Fruit fly (Drosophila melanogaster) whole organism, embryonic: Measurements from ENCODE around the gene Trhn.

ENCODE experiments used
- ATbp ChIP-seq: fragments of 200-800 bp; sonication (Bioruptor generic); optimal IDR thresholded peaks from 2 replicates; lab custom pipeline; 2017; ENCODE audit warnings: missing biosample characterization, mild to moderate bottlenecking, missing genetic modification characterization, missing genetic modification reagents
- Aef1 ChIP-seq: fragments of 200-800 bp; sonication (Bioruptor generic); IDR thresholded peaks from 3 replicates; pipeline ENCODE4 v1.3.6; 2022; ENCODE audit warnings: missing biosample characterization, missing genetic modification characterization
- CG10147 ChIP-seq: fragments of 200-800 bp; sonication (Bioruptor generic); optimal IDR thresholded peaks from 2 replicates; lab custom pipeline; 2019; ENCODE audit warnings: missing biosample characterization, mild to moderate bottlenecking, missing genetic modification characterization, moderate library complexity
- CG10543 ChIP-seq: fragments of 200-800 bp; sonication (Bioruptor generic); optimal IDR thresholded peaks from 3 replicates; lab custom pipeline; 2017; ENCODE audit warnings: missing biosample characterization, mild to moderate bottlenecking, missing genetic modification characterization, moderate library complexity
- CG10979 ChIP-seq: fragments of 200-800 bp; sonication (Bioruptor generic); optimal IDR thresholded peaks from 2 replicates; lab custom pipeline; 2018; ENCODE audit warnings: missing biosample characterization, mild to moderate bottlenecking, missing genetic modification characterization, moderate library complexity
- CG11085 ChIP-seq: fragments of 200-800 bp; sonication (Bioruptor generic); IDR thresholded peaks from 2 replicates; pipeline ENCODE4 v1.3.6; 2022; ENCODE audit warnings: missing biosample characterization, missing genetic modification characterization
- CG11560 ChIP-seq: fragments of 200-800 bp; sonication (Bioruptor generic); IDR thresholded peaks from 3 replicates; pipeline ENCODE4 v1.3.6; 2022; ENCODE audit warnings: missing biosample characterization, missing genetic modification characterization
- CG11695 ChIP-seq: fragments of 200-800 bp; sonication (Bioruptor generic); IDR thresholded peaks from 3 replicates; pipeline ENCODE4 v1.3.6; 2022; ENCODE audit warnings: missing biosample characterization, missing genetic modification characterization
- CG16815 ChIP-seq: fragments of 200-800 bp; sonication (Bioruptor generic); optimal IDR thresholded peaks from 3 replicates; lab custom pipeline; 2017; ENCODE audit warnings: missing biosample characterization, mild to moderate bottlenecking, missing genetic modification characterization
- CG17612 ChIP-seq: fragments of 200-800 bp; sonication (Bioruptor generic); IDR thresholded peaks from 2 replicates; pipeline ENCODE4 v1.3.6; 2022; ENCODE audit warnings: missing biosample characterization, missing genetic modification characterization
- CG17912 ChIP-seq: fragments of 200-800 bp; sonication (Bioruptor generic); optimal IDR thresholded peaks from 2 replicates; lab custom pipeline; 2018; ENCODE audit warnings: missing biosample characterization, mild to moderate bottlenecking, missing genetic modification characterization
- CG2116 ChIP-seq: fragments of 200-800 bp; sonication (Bioruptor generic); optimal IDR thresholded peaks from 3 replicates; lab custom pipeline; 2018; ENCODE audit warnings: missing biosample characterization, mild to moderate bottlenecking, missing genetic modification characterization
- CG2202 ChIP-seq: fragments of 200-800 bp; sonication (Bioruptor generic); optimal IDR thresholded peaks from 2 replicates; lab custom pipeline; 2018; ENCODE audit warnings: missing biosample characterization, mild to moderate bottlenecking, missing genetic modification characterization
- CG31365 ChIP-seq: fragments of 200-800 bp; sonication (Bioruptor generic); optimal IDR thresholded peaks from 2 replicates; lab custom pipeline; 2018; ENCODE audit warnings: missing biosample characterization, mild to moderate bottlenecking, missing genetic modification characterization
- CG31388 ChIP-seq: fragments of 200-800 bp; sonication (Bioruptor generic); optimal IDR thresholded peaks from 2 replicates; lab custom pipeline; 2016; ENCODE audit warnings: missing biosample characterization, missing genetic modification characterization
- CG32767 ChIP-seq: fragments of 200-800 bp; sonication (Bioruptor generic); IDR thresholded peaks from 2 replicates; pipeline ENCODE4 v1.3.6; 2022; ENCODE audit warnings: missing biosample characterization, missing genetic modification characterization
- CG33557 ChIP-seq: fragments of 200-800 bp; sonication (Bioruptor generic); optimal IDR thresholded peaks from 2 replicates; lab custom pipeline; 2019; ENCODE audit warnings: missing biosample characterization, mild to moderate bottlenecking, missing genetic modification characterization, moderate library complexity
- CG3726 ChIP-seq: fragments of 200-800 bp; sonication (Bioruptor generic); IDR thresholded peaks from 3 replicates; pipeline ENCODE4, ENCODE4 v1.3.6; 2022; ENCODE audit warnings: missing biosample characterization, missing genetic modification characterization
- CG4424 ChIP-seq: fragments of 200-800 bp; sonication (Bioruptor generic); optimal IDR thresholded peaks from 3 replicates; lab custom pipeline; 2016; ENCODE audit warnings: missing biosample characterization, missing genetic modification characterization
- CG5180 ChIP-seq: fragments of 200-800 bp; sonication (Bioruptor generic); optimal IDR thresholded peaks from 3 replicates; lab custom pipeline; 2017; ENCODE audit warnings: missing biosample characterization, missing genetic modification characterization, mild to moderate bottlenecking, moderate library complexity, missing genetic modification reagents
- CG6683 ChIP-seq: fragments of 200-800 bp; sonication (Bioruptor generic); optimal IDR thresholded peaks from 2 replicates; lab custom pipeline; 2017; ENCODE audit warnings: missing biosample characterization, mild to moderate bottlenecking, missing genetic modification characterization, missing genetic modification reagents
- CG8388 ChIP-seq: fragments of 200-800 bp; sonication (Bioruptor generic); optimal IDR thresholded peaks from 2 replicates; lab custom pipeline; 2019; ENCODE audit warnings: missing biosample characterization, mild to moderate bottlenecking, missing genetic modification characterization, moderate library complexity
- CTCF ChIP-seq: fragments of 200-800 bp; sonication (Bioruptor generic); optimal IDR thresholded peaks from 2 replicates; lab custom pipeline; 2017; ENCODE audit warnings: missing biosample characterization, mild to moderate bottlenecking, missing genetic modification characterization, moderate library complexity
- ERR ChIP-seq: fragments of 200-800 bp; sonication (Bioruptor generic); optimal IDR thresholded peaks from 2 replicates; lab custom pipeline; 2016; ENCODE audit warnings: missing biosample characterization, missing genetic modification characterization
- Eip74EF ChIP-seq, 2 experiments: fragments of 200-800 bp in 1 of 2; fragments of >200 bp in 1 of 2; sonication (Bioruptor generic) in 1 of 2; optimal IDR thresholded peaks; 2 replicates each; lab custom pipeline; 2017 to 2019; ENCODE audit warnings: missing biosample characterization in 2 of 2, missing genetic modification characterization in 2 of 2, mild to moderate bottlenecking in 1 of 2, moderate library complexity in 1 of 2
- Ets97D ChIP-seq: fragments of 200-800 bp; sonication (Bioruptor generic); optimal IDR thresholded peaks from 3 replicates; lab custom pipeline; 2016; ENCODE audit warnings: missing biosample characterization, missing genetic modification characterization
- HmgZ ChIP-seq: fragments of 200-800 bp; sonication (Bioruptor generic); optimal IDR thresholded peaks from 2 replicates; lab custom pipeline; 2018; ENCODE audit warnings: missing biosample characterization, mild to moderate bottlenecking, missing genetic modification characterization
- Hmr ChIP-seq: fragments of 200-800 bp; sonication (Bioruptor generic); optimal IDR thresholded peaks from 3 replicates; lab custom pipeline; 2017; ENCODE audit warnings: mild to moderate bottlenecking, missing biosample characterization, missing genetic modification reagents, missing genetic modification characterization
- Kr ChIP-seq: fragments of 200-800 bp; sonication (Bioruptor generic); optimal IDR thresholded peaks from 2 replicates; lab custom pipeline; 2017; ENCODE audit warnings: missing biosample characterization, mild to moderate bottlenecking, missing genetic modification characterization
- Mrtf ChIP-seq: fragments of 200-800 bp; sonication (Bioruptor generic); IDR thresholded peaks from 3 replicates; pipeline ENCODE4 v1.3.6; 2022; ENCODE audit warnings: missing biosample characterization, missing genetic modification characterization
- NfI ChIP-seq: fragments of 200-800 bp; sonication (Bioruptor generic); optimal IDR thresholded peaks from 3 replicates; lab custom pipeline; 2018; ENCODE audit warnings: missing biosample characterization, mild to moderate bottlenecking, missing genetic modification characterization, moderate library complexity
- PHDP ChIP-seq: fragments of 200-800 bp; sonication (Bioruptor generic); optimal IDR thresholded peaks from 3 replicates; lab custom pipeline; 2018; ENCODE audit warnings: missing biosample characterization, mild to moderate bottlenecking, missing genetic modification characterization, moderate library complexity
- Tbp ChIP-seq: fragments of >200 bp; optimal IDR thresholded peaks from 2 replicates; lab custom pipeline; 2018; ENCODE audit warnings: missing biosample characterization, missing genetic modification characterization
- Xbp1 ChIP-seq: fragments of 200-800 bp; sonication (Bioruptor generic); optimal IDR thresholded peaks from 3 replicates; lab custom pipeline; 2016; ENCODE audit warnings: missing biosample characterization, mild to moderate bottlenecking, missing genetic modification characterization
- az2 ChIP-seq: fragments of 200-800 bp; sonication (Bioruptor generic); optimal IDR thresholded peaks from 3 replicates; lab custom pipeline; 2016; ENCODE audit warnings: missing biosample characterization, missing genetic modification characterization
- crp ChIP-seq, 2 experiments: fragments of 200-800 bp; sonication (Bioruptor generic); optimal IDR thresholded peaks; 2 replicates in 1 of 2; 3 replicates in 1 of 2; lab custom pipeline; 2017; ENCODE audit warnings: missing biosample characterization in 2 of 2, missing genetic modification characterization in 2 of 2, mild to moderate bottlenecking in 1 of 2, moderate library complexity in 1 of 2
- dpn ChIP-seq, 2 experiments: fragments of 200-800 bp; sonication (Bioruptor generic); optimal IDR thresholded peaks; 3 replicates each; lab custom pipeline; 2016; ENCODE audit warnings: missing biosample characterization in 2 of 2, missing genetic modification characterization in 2 of 2
- fd96Cb ChIP-seq: fragments of 200-800 bp; sonication (Bioruptor generic); optimal IDR thresholded peaks from 2 replicates; lab custom pipeline; 2018; ENCODE audit warnings: missing biosample characterization, mild to moderate bottlenecking, missing genetic modification characterization, moderate library complexity
- ftz-f1 ChIP-seq: fragments of 200-800 bp; sonication (Bioruptor generic); optimal IDR thresholded peaks from 2 replicates; lab custom pipeline; 2016; ENCODE audit warnings: missing biosample characterization, missing genetic modification characterization
- lbe ChIP-seq: fragments of 200-800 bp; sonication (Bioruptor generic); optimal IDR thresholded peaks from 2 replicates; lab custom pipeline; 2016; ENCODE audit warnings: missing biosample characterization, mild to moderate bottlenecking, missing genetic modification characterization
- mam ChIP-seq: fragments of 200-800 bp; sonication (Bioruptor generic); optimal IDR thresholded peaks from 3 replicates; lab custom pipeline; 2016; ENCODE audit warnings: missing biosample characterization, missing genetic modification characterization
- onecut ChIP-seq: fragments of 200-800 bp; sonication (Bioruptor generic); IDR thresholded peaks from 2 replicates; pipeline ENCODE4 v1.3.6; 2022; ENCODE audit warnings: missing biosample characterization, missing genetic modification characterization
- scrt ChIP-seq: fragments of 200-800 bp; sonication (Bioruptor generic); optimal IDR thresholded peaks from 2 replicates; lab custom pipeline; 2018; ENCODE audit warnings: missing biosample characterization, mild to moderate bottlenecking, missing genetic modification characterization, moderate library complexity
- sisA ChIP-seq: fragments of 200-800 bp; sonication (Bioruptor generic); IDR thresholded peaks from 2 replicates; pipeline ENCODE4 v1.3.6; 2022; ENCODE audit warnings: missing biosample characterization, missing genetic modification characterization
- tap ChIP-seq: fragments of 200-800 bp; optimal IDR thresholded peaks from 3 replicates; lab custom pipeline; 2019; ENCODE audit warnings: missing biosample characterization, mild to moderate bottlenecking, missing genetic modification characterization, moderate library complexity
- tll ChIP-seq, 2 experiments: fragments of 200-800 bp in 1 of 2; fragments of >200 bp in 1 of 2; sonication (Bioruptor generic) in 1 of 2; optimal IDR thresholded peaks; 2 replicates each; lab custom pipeline; 2017 to 2019; ENCODE audit warnings: missing biosample characterization in 2 of 2, missing genetic modification characterization in 2 of 2, mild to moderate bottlenecking in 1 of 2, moderate library complexity in 1 of 2
- unc-4 ChIP-seq: fragments of 200-800 bp; sonication (Bioruptor generic); IDR thresholded peaks from 2 replicates; pipeline ENCODE4 v1.3.6; 2022; ENCODE audit warnings: missing biosample characterization, missing genetic modification characterization; ENCODE audit not compliant: partially characterized antibody
- usp ChIP-seq: fragments of >200 bp; optimal IDR thresholded peaks from 2 replicates; lab custom pipeline; 2017; ENCODE audit warnings: missing biosample characterization, missing genetic modification characterization
- zen2 ChIP-seq: fragments of 200-800 bp; sonication (Bioruptor generic); IDR thresholded peaks from 3 replicates; pipeline ENCODE4 v1.3.6; 2022; ENCODE audit warnings: missing biosample characterization, missing genetic modification characterization; ENCODE audit not compliant: partially characterized antibody
- zfh2 ChIP-seq: fragments of 200-800 bp; sonication (Bioruptor generic); optimal IDR thresholded peaks from 2 replicates; lab custom pipeline; 2016; ENCODE audit warnings: missing biosample characterization, missing genetic modification characterization

Trhn gene

DNA sequence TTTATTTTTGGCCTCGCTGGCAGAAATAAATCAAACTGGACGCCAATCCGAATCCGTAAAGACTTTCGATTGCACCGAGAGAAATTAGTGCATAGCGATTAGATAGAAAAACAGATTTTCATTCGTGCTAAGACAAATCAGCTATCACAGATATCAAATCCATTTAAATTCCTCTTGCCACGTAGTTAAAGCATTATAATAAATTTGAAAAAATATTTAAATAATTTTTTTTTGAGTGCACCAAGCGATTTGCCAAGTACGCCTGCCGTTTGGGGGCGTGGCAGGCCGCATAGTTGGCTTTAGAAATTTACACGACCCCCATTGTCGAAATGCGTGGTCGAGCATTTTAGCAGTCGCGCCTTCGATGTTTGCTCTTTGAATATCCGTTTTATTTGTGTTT, 41.3 kb downstream of the Trhn start (continued):
- TF ChIP-seq CG31365 (tag; lab: Kevin White, UChicago) (no peak), tll (GFP tag; optimal IDR thresholded peaks at IDR 0.05; lab: Kevin White, UChicago) (no peak), az2 (GFP tag; lab: Kevin White, UChicago) (peak; percentile 20), crp (GFP tag; optimal IDR thresholded peaks at IDR 0.05; lab: Kevin White, UChicago) (no peak), CG32767 (GFP tag; lab: Robert Waterston, UW) (peak; percentile 47; the same call in 1 of the 2 replicates), CG10979 (tag; lab: Kevin White, UChicago) (peak; percentile 30), ftz-f1 (no peak), CG8388 (GFP tag; lab: Kevin White, UChicago) (no peak), CG2116 (GFP tag; lab: Kevin White, UChicago) (no peak), Eip74EF (GFP tag; optimal IDR thresholded peaks at IDR 0.05; lab: Kevin White, UChicago) (no peak), unc-4 (GFP tag; lab: Robert Waterston, UW) (no peak), lbe (GFP tag; lab: Kevin White, UChicago) (no peak), CG10543 (GFP tag; lab: Kevin White, UChicago) (peak; percentile 40), CG11560 (tag; lab: Robert Waterston, UW) (0 out of 3 replicates have a peak, but pooled peaks have one; percentile 33), HmgZ (tag; lab: Kevin White, UChicago) (peak; percentile 16), CTCF (GFP tag; lab: Kevin White, UChicago) (no peak), CG5180 (GFP tag; lab: Kevin White, UChicago) (no peak), scrt (GFP tag; lab: Kevin White, UChicago) (no peak), ATbp (GFP tag; lab: Kevin White, UChicago) (peak; percentile 23), dpn (GFP tag; optimal IDR thresholded peaks at IDR 0.05; lab: Kevin White, UChicago) (peak; percentile 28 to 31), zen2 (GFP tag; lab: Robert Waterston, UW) (no peak), CG33557 (GFP tag; lab: Kevin White, UChicago) (no peak), usp (GFP tag; lab: Kevin White, UChicago) (no peak), ERR (no peak), CG31388 (GFP tag; lab: Kevin White, UChicago) (no peak), Aef1 (GFP tag; lab: Robert Waterston, UW) (peak; percentile 18; the same call in 2 of the 3 replicates), Xbp1 (GFP tag; lab: Kevin White, UChicago) (peak; percentile 42), mam (peak; percentile 49), CG6683 (GFP tag; lab: Kevin White, UChicago) (peak; percentile 5), CG17912 (GFP tag; lab: Kevin White, UChicago) (no peak), CG3726 (GFP tag; lab: Robert Waterston, UW) (0 out of 3 replicates have a peak, but pooled peaks have one; percentile 22), CG16815 (GFP tag; lab: Kevin White, UChicago) (peak; percentile 8), tap (tag; lab: Kevin White, UChicago) (peak; percentile 32), onecut (GFP tag; lab: Robert Waterston, UW) (peak; percentile 34; the same call in 1 of the 2 replicates), CG11085 (GFP tag; lab: Robert Waterston, UW) (0 out of 2 replicates have a peak, but pooled peaks have one; percentile 55), zfh2 (GFP tag; lab: Kevin White, UChicago) (peak; percentile 15), Mrtf (GFP tag; lab: Robert Waterston, UW) (0 out of 3 replicates have a peak, but pooled peaks have one; percentile 23), fd96Cb (tag; lab: Kevin White, UChicago) (peak; percentile 25), CG17612 (GFP tag; lab: Robert Waterston, UW) (peak; percentile 42), Kr (GFP tag; lab: Kevin White, UChicago) (no peak), CG11695 (GFP tag; lab: Robert Waterston, UW) (peak; percentile 43; the same call in 1 of the 3 replicates), CG10147 (peak; percentile 16), sisA (GFP tag; lab: Robert Waterston, UW) (peak; percentile 57; the same call in 1 of the 2 replicates), CG4424 (peak; percentile 30), CG2202 (tag; lab: Kevin White, UChicago) (no peak), NfI (peak; percentile 45), Hmr (GFP tag; lab: Kevin White, UChicago) (peak; percentile 57), Ets97D (GFP tag; lab: Kevin White, UChicago) (no peak), Tbp (no peak), PHDP (peak; percentile 55)
